Worm (Caenorhabditis elegans): ENCODE data around the gene fbxb-46.

DNA sequence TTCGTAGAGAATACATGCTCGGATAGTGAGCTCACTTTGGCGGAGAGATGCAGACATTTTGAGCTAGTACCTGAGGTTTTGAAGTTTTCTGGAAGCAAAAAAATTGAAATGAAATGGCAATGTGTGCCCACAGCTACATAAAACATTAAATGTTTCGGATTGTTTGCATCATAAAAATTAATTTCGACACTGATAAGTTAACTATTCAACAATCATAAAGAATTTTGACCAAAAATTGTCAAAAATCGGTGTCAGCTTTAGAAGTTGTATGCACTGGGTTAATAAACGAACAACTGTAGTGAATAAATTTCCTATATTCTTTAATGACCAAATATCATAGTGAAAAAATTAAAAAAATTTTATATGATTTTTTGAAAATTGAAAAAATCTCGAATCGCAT, 48.0 kb upstream of the fbxb-46 start, which contains the start of gene fbxa-166:
- no peak for TF ChIP-seq him-1 (tag; optimal IDR thresholded peaks at IDR 0.05)
- TF ChIP-seq dao-5 (tag; optimal IDR thresholded peaks at IDR 0.05): no peak
- TF ChIP-seq W03F9.2 (tag; optimal IDR thresholded peaks at IDR 0.05): no peak
